Worm (Caenorhabditis elegans): ENCODE data around the gene cpz-2.

DNA sequence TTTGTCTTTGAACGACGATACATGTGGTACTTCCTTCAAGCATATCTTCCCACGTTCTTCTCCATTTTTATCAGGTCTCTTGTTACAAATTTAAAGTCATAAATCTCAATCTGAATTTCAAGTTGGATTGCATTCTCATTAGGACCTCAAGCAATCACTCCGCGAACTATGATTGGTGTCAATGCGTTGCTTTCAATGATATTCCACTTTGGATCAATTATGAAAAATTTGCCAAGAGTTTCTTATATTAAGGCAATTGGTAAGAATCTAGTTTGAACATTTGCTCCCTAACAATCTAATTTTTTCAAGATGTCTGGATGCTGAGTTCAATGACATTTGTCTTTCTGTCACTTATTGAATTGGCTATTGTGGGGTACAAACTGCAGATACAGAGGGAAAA is 38.8 kb upstream of the cpz-2 start:
- TF ChIP-seq nhr-11 (tag; optimal IDR thresholded peaks at IDR 0.05) (no peak), ama-1 (optimal IDR thresholded peaks at IDR 0.05) (no peak), elt-3 (tag; optimal IDR thresholded peaks at IDR 0.05) (no peak), nhr-237 (tag; optimal IDR thresholded peaks at IDR 0.05) (no peak), zag-1 (tag; optimal IDR thresholded peaks at IDR 0.05) (no peak), lin-13 (GFP tag; optimal IDR thresholded peaks at IDR 0.05) (no peak), lin-11 (tag; optimal IDR thresholded peaks at IDR 0.05) (no peak), nhr-77 (tag; optimal IDR thresholded peaks at IDR 0.05) (no peak)

Measured in whole organism, L2 larva.